Worm (Caenorhabditis elegans) whole organism, L4 larva: ENCODE measurements around the gene fbxa-208.

Experiments used
- D1046.2 ChIP-seq: fragments of 200-800 bp; sonication (Bioruptor generic); IDR thresholded peaks from 2 replicates; pipeline ENCODE4 v1.3.6; 2022; ENCODE audit warnings: missing genetic modification characterization, missing compliant biosample characterization
- F37D6.2 ChIP-seq: sonication (generic microtip); optimal IDR thresholded peaks from 2 replicates; lab custom pipeline; 2016; ENCODE audit warnings: mild to moderate bottlenecking, missing genetic modification characterization, missing compliant biosample characterization
- R02D3.7 ChIP-seq: fragments of 150-350 bp; sonication (generic microtip); optimal IDR thresholded peaks from 3 replicates; lab custom pipeline; 2014; ENCODE audit warnings: missing biosample characterization, missing genetic modification characterization
- ZK337.2 ChIP-seq: fragments of 200-800 bp; sonication (Bioruptor generic); IDR thresholded peaks from 2 replicates; pipeline ENCODE4 v1.3.6; 2022; ENCODE audit warnings: missing genetic modification reagents, missing genetic modification characterization, missing compliant biosample characterization
- aha-1 ChIP-seq: fragments of 150-350 bp; peaks from one replicate; lab custom pipeline; 2014; ENCODE audit warnings: missing biosample characterization, missing genetic modification characterization
- ama-1 ChIP-seq: fragments of 150-350 bp; optimal IDR thresholded peaks from 2 replicates; lab custom pipeline; 2014; ENCODE audit warnings: inconsistent platforms, mixed read lengths
- arid-1 ChIP-seq: fragments of 200-800 bp; sonication (Bioruptor generic); conservative IDR thresholded peaks from 2 replicates; pipeline ENCODE4 v1.3.6; 2022; ENCODE audit warnings: missing genetic modification reagents, missing genetic modification characterization, missing compliant biosample characterization
- attf-4 ChIP-seq: sonication (generic microtip); optimal IDR thresholded peaks from 3 replicates; lab custom pipeline; 2017; ENCODE audit warnings: missing biosample characterization, missing genetic modification characterization
- ceh-82 ChIP-seq: sonication (generic microtip); optimal IDR thresholded peaks from 2 replicates; lab custom pipeline; 2017; ENCODE audit warnings: missing biosample characterization, missing genetic modification characterization
- daf-16 ChIP-seq, 3 experiments: sonication (generic microtip); optimal IDR thresholded peaks; 2 replicates each; lab custom pipeline; 2016 to 2017; ENCODE audit warnings: missing genetic modification characterization in 3 of 3, missing genetic modification reagents in 3 of 3, mild to moderate bottlenecking in 2 of 3, missing compliant biosample characterization in 2 of 3, missing biosample characterization in 1 of 3, moderate library complexity in 1 of 3
- dve-1 ChIP-seq: sonication (generic microtip); optimal IDR thresholded peaks from 2 replicates; lab custom pipeline; 2017; ENCODE audit warnings: antibody characterized with exemption, mild to moderate bottlenecking, missing genetic modification characterization, missing compliant biosample characterization; ENCODE audit not compliant: insufficient read depth
- egl-27 ChIP-seq: sonication (generic microtip); optimal IDR thresholded peaks from 3 replicates; lab custom pipeline; 2017; ENCODE audit warnings: missing biosample characterization, missing genetic modification reagents, missing genetic modification characterization
- fkh-10 ChIP-seq: fragments of 150-350 bp; optimal IDR thresholded peaks from 2 replicates; lab custom pipeline; 2014; ENCODE audit warnings: missing biosample characterization, missing genetic modification reagents, missing genetic modification characterization
- hlh-11 ChIP-seq: fragments of 200-800 bp; sonication (Bioruptor generic); optimal IDR thresholded peaks from 2 replicates; lab custom pipeline; 2018; ENCODE audit warnings: mild to moderate bottlenecking, missing genetic modification characterization, missing compliant biosample characterization
- hlh-30 ChIP-seq: sonication (generic microtip); optimal IDR thresholded peaks from 2 replicates; lab custom pipeline; 2017; ENCODE audit warnings: antibody characterized with exemption, mild to moderate bottlenecking, missing genetic modification characterization, missing compliant biosample characterization; ENCODE audit not compliant: insufficient read depth
- hmg-1.1 ChIP-seq: fragments of 200-800 bp; sonication (Bioruptor generic); IDR thresholded peaks from 2 replicates; pipeline ENCODE4 v1.3.6; 2022; ENCODE audit warnings: missing genetic modification reagents, missing genetic modification characterization, missing compliant biosample characterization
- lim-7 ChIP-seq: fragments of 200-800 bp; sonication (Bioruptor generic); IDR thresholded peaks from 2 replicates; pipeline ENCODE4 v1.3.6; 2022; ENCODE audit warnings: missing genetic modification characterization, missing compliant biosample characterization
- lin-38 ChIP-seq: fragments of 200-800 bp; sonication (Bioruptor generic); IDR thresholded peaks from 2 replicates; pipeline ENCODE4 v1.3.6; 2022; ENCODE audit warnings: missing genetic modification reagents, missing genetic modification characterization, missing compliant biosample characterization
- lir-3 ChIP-seq: sonication (generic microtip); optimal IDR thresholded peaks from 2 replicates; lab custom pipeline; 2016; ENCODE audit warnings: mild to moderate bottlenecking, missing genetic modification characterization, missing compliant biosample characterization
- lsy-2 ChIP-seq, 2 experiments: fragments of 150-350 bp in 1 of 2; sonication (generic microtip) in 1 of 2; optimal IDR thresholded peaks; 2 replicates each; lab custom pipeline; 2014 to 2017; ENCODE audit warnings: missing biosample characterization in 2 of 2, missing genetic modification characterization in 2 of 2
- madf-5 ChIP-seq, 2 experiments: fragments of 200-800 bp; sonication (Bioruptor generic); IDR thresholded peaks; 2 replicates each; pipeline ENCODE4 v1.3.6; 2022; ENCODE audit warnings: missing compliant biosample characterization in 2 of 2, missing genetic modification characterization in 2 of 2
- madf-9 ChIP-seq: fragments of 200-800 bp; sonication (Bioruptor generic); conservative IDR thresholded peaks from 2 replicates; pipeline ENCODE4 v1.3.6; 2022; ENCODE audit warnings: missing genetic modification reagents, missing genetic modification characterization, missing compliant biosample characterization
- mdl-1 ChIP-seq, 2 experiments: fragments of 150-350 bp in 1 of 2; sonication (generic microtip) in 1 of 2; optimal IDR thresholded peaks; 2 replicates each; lab custom pipeline; 2014 to 2017; ENCODE audit warnings: missing biosample characterization in 2 of 2, missing genetic modification characterization in 2 of 2
- mep-1 ChIP-seq: fragments of 150-350 bp; sonication (generic microtip); optimal IDR thresholded peaks from 3 replicates; lab custom pipeline; 2014; ENCODE audit warnings: missing biosample characterization, missing genetic modification characterization
- mes-2 ChIP-seq: sonication (generic microtip); optimal IDR thresholded peaks from 2 replicates; lab custom pipeline; 2016; ENCODE audit warnings: missing genotype, mild to moderate bottlenecking, missing genetic modification characterization, missing compliant biosample characterization; ENCODE audit not compliant: poor library complexity, severe bottlenecking
- mxl-3 ChIP-seq: fragments of 200-800 bp; sonication (Bioruptor generic); optimal IDR thresholded peaks from 2 replicates; lab custom pipeline; 2018; ENCODE audit warnings: mild to moderate bottlenecking, missing genetic modification characterization, missing compliant biosample characterization
- nhr-28 ChIP-seq: fragments of 150-350 bp; optimal IDR thresholded peaks from 2 replicates; lab custom pipeline; 2014; ENCODE audit warnings: missing biosample characterization, missing genetic modification characterization
- nhr-42 ChIP-seq: fragments of 200-800 bp; sonication (Bioruptor generic); IDR thresholded peaks from 2 replicates; pipeline ENCODE4 v1.3.6; 2022; ENCODE audit warnings: missing genetic modification characterization, missing compliant biosample characterization
- nhr-6 ChIP-seq: fragments of 150-350 bp; optimal IDR thresholded peaks from 2 replicates; lab custom pipeline; 2014; ENCODE audit warnings: missing biosample characterization, missing genetic modification characterization
- nhr-77 ChIP-seq: fragments of 150-350 bp; optimal IDR thresholded peaks from 2 replicates; lab custom pipeline; 2014; ENCODE audit warnings: missing biosample characterization, missing genetic modification characterization
- pha-4 ChIP-seq, 2 experiments: fragments of 150-350 bp in 1 of 2; fragments of 200-800 bp in 1 of 2; sonication (Bioruptor generic) in 1 of 2; IDR thresholded peaks in 1 of 2; optimal IDR thresholded peaks in 1 of 2; 2 replicates each; pipeline versions ENCODE4 v1.3.6 to Lab custom; 2014 to 2022; ENCODE audit warnings: missing genetic modification characterization in 2 of 2, missing genetic modification reagents in 2 of 2, missing biosample characterization in 1 of 2, missing compliant biosample characterization in 1 of 2
- pqm-1 ChIP-seq: sonication (generic microtip); optimal IDR thresholded peaks from 2 replicates; lab custom pipeline; 2017; ENCODE audit warnings: missing biosample characterization, missing genetic modification characterization
- set-16 ChIP-seq: fragments of 200-800 bp; sonication (Bioruptor generic); IDR thresholded peaks from 2 replicates; pipeline ENCODE4 v1.3.6; 2022; ENCODE audit warnings: missing genetic modification reagents, missing genetic modification characterization, missing compliant biosample characterization
- snpc-1.2 ChIP-seq: fragments of 200-800 bp; sonication (Bioruptor generic); IDR thresholded peaks from 2 replicates; pipeline ENCODE4 v1.3.6; 2022; ENCODE audit warnings: missing genetic modification reagents, missing genetic modification characterization, missing compliant biosample characterization
- snpc-4 ChIP-seq: fragments of 150-350 bp; optimal IDR thresholded peaks from 2 replicates; lab custom pipeline; 2014; ENCODE audit warnings: missing biosample characterization, missing genetic modification characterization
- unc-39 ChIP-seq: sonication (generic microtip); optimal IDR thresholded peaks from 2 replicates; lab custom pipeline; 2017; ENCODE audit warnings: missing biosample characterization, missing genetic modification characterization
- ztf-11 ChIP-seq: fragments of 150-350 bp; optimal IDR thresholded peaks from 2 replicates; lab custom pipeline; 2014; ENCODE audit warnings: missing biosample characterization, missing genetic modification characterization

The fbxa-208 gene

DNA sequence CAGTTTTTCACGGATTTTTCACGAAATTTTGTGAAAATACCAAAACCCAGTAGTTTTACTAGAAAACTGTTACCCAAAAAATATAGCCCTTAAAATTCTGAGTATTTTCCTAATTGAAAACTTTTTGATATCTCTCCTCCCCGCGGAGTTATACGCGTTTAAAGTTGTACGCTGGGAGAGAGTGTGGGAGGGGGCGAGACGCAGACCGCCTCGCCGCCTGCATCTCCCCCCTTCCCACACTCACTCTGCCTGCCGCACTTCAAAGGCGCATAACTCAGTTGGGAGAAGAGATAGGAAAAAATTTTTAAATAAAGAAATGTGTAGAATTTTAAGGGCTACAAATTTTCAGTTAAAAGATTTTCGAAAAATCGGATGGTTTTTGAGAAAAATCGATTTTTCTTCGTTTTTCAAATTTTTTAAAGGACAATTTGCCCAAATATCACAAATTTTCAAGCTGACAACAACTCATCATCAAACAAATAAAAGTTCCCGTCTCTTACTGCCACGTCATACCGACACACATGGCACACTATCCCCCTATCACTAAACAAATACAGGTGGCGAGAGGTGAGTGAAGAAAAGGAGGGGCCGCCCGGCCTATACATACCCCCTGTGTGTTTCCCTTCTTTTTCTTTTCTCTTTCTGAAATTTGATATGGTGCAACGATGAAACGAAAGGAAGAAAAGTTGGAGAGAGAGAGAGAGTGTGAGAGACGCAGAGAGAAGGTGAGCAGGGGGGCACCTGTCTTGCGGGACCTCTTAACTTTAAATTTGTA lies 33.1 kb upstream of the fbxa-208 start:
- TF ChIP-seq pha-4 (GFP tag; IDR thresholded peaks at IDR 0.05; lab: Robert Waterston, UW), result peak; percentile 32; the same call in 1 of the 2 replicates
- TF ChIP-seq pha-4 (tag; optimal IDR thresholded peaks at IDR 0.05; lab: Kevin White, UChicago), result peak; percentile 97
- no peak for TF ChIP-seq madf-5 (GFP tag; IDR thresholded peaks at IDR 0.05; lab: Robert Waterston, UW)
- peak; percentile 43 for TF ChIP-seq nhr-6 (tag; lab: Kevin White, UChicago)
- peak; percentile 4 for TF ChIP-seq hlh-30
- peak; percentile 54 for TF ChIP-seq hlh-11 (tag; lab: Kevin White, UChicago)
- TF ChIP-seq pqm-1 (tag; lab: Kevin White, UChicago), result peak; percentile 32
- peak; percentile 41 for TF ChIP-seq nhr-77 (tag; lab: Kevin White, UChicago)
- TF ChIP-seq mxl-3 (GFP tag; lab: Kevin White, UChicago), result peak; percentile 48
- peak; percentile 46 for TF ChIP-seq mep-1
- TF ChIP-seq ztf-11 (tag; lab: Kevin White, UChicago), result no peak
- TF ChIP-seq lin-38 (GFP tag; lab: Robert Waterston, UW), result no peak
- TF ChIP-seq lsy-2 (tag; optimal IDR thresholded peaks at IDR 0.05; lab: Kevin White, UChicago), result peak in 1 of 2 experiments; percentile 31
- no peak for TF ChIP-seq D1046.2 (GFP tag; lab: Robert Waterston, UW)
- TF ChIP-seq nhr-28 (tag; lab: Kevin White, UChicago), result peak; percentile 53
- no peak for TF ChIP-seq lim-7 (GFP tag; lab: Robert Waterston, UW)
- no peak for TF ChIP-seq egl-27
- peak; percentile 83 for TF ChIP-seq aha-1 (tag; lab: Kevin White, UChicago)
- TF ChIP-seq mdl-1 (tag; optimal IDR thresholded peaks at IDR 0.05; lab: Kevin White, UChicago), result peak in 1 of 2 experiments; percentile 42
- TF ChIP-seq dve-1, result peak; percentile 47
- 0 out of 2 replicates have a peak, but pooled peaks have one; percentile 27 for TF ChIP-seq set-16 (GFP tag; lab: Robert Waterston, UW)
- no peak for TF ChIP-seq daf-16 (GFP tag; optimal IDR thresholded peaks at IDR 0.05; lab: Kevin White, UChicago)
- TF ChIP-seq daf-16 (tag; optimal IDR thresholded peaks at IDR 0.05; lab: Kevin White, UChicago), result peak; percentile 50
- peak; percentile 69 for TF ChIP-seq mes-2 (tag; lab: Kevin White, UChicago)
- TF ChIP-seq, all 104 proteins: peak for 16

- peak; percentile 49; the same call in 1 of the 2 replicates for TF ChIP-seq set-16 (GFP tag; lab: Robert Waterston, UW)
- TF ChIP-seq lir-3 (tag; lab: Kevin White, UChicago), result no peak
- TF ChIP-seq hmg-1.1 (GFP tag; lab: Robert Waterston, UW), result no peak
Measured at ce11 chrIII:1225116-1225515, 31.5 kb upstream of the fbxa-208 start.

ce11 chrIII:1225595-1225994 lies 31.0 kb upstream of the fbxa-208 start:
- no peak for TF ChIP-seq ztf-11 (tag; lab: Kevin White, UChicago)
- no peak for TF ChIP-seq ama-1
- TF ChIP-seq arid-1 (GFP tag; lab: Robert Waterston, UW), result no peak
- no peak for TF ChIP-seq unc-39 (tag; lab: Kevin White, UChicago)
- no peak for TF ChIP-seq R02D3.7 (tag; lab: Kevin White, UChicago)
- TF ChIP-seq snpc-4, result no peak
- TF ChIP-seq D1046.2 (GFP tag; lab: Robert Waterston, UW), result no peak
- TF ChIP-seq F37D6.2, result no peak
- no peak for TF ChIP-seq set-16 (GFP tag; lab: Robert Waterston, UW)
- no peak for TF ChIP-seq aha-1 (tag; lab: Kevin White, UChicago)
- TF ChIP-seq fkh-10 (GFP tag; lab: Kevin White, UChicago), result no peak
- no peak for TF ChIP-seq attf-4 (tag; lab: Kevin White, UChicago)
- TF ChIP-seq snpc-1.2 (GFP tag; lab: Robert Waterston, UW), result no peak
- no peak for TF ChIP-seq mxl-3 (GFP tag; lab: Kevin White, UChicago)
- TF ChIP-seq ceh-82, result no peak
- no peak for TF ChIP-seq madf-9 (GFP tag; lab: Robert Waterston, UW)
- no peak for TF ChIP-seq ZK337.2 (GFP tag; lab: Robert Waterston, UW)
- TF ChIP-seq nhr-42, result no peak
